Worm (Caenorhabditis elegans): ENCODE results near the gene gipc-2.
A peak's percentile ranks its signal among the peaks of the same experiment; 100 is the strongest.

The gipc-2 gene

DNA sequence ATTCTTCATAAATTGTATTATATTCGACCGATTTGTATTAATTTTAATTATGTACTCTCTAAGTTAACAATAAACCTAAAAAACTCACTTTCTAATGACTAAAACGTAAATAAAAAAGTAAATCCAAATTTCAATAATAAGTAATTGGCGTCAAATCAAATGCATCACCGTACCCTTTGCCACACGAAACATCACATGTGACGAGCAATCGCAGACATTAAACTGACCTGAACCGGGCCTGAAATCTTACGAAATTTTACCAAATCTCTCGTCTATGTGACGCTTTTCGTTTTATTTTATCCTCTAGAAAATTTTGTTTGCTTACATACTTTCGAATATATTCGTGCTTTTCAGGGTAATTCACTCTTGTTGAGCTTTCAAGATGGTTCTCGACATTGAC is 24.1 kb downstream of the gipc-2 start, which contains the start of the genes C47E12.2 and sars-1:
TSS of gene C47E12.2 (minus strand) at position 131 of the 400 bp plus-strand sequence.
TSS of gene sars-1 (plus strand) at position 355 of the 400 bp plus-strand sequence.
- TF ChIP-seq snpc-1.2 (GFP tag; IDR thresholded peaks at IDR 0.05): no peak
- TF ChIP-seq daf-12 (tag; optimal IDR thresholded peaks at IDR 0.05): no peak
- peak in 1 of 2 experiments; percentile 90 for TF ChIP-seq lsy-2 (tag; optimal IDR thresholded peaks at IDR 0.05)
- no peak for TF ChIP-seq dpl-1 (GFP tag; optimal IDR thresholded peaks at IDR 0.05)
- TF ChIP-seq zip-2 (tag; optimal IDR thresholded peaks at IDR 0.05): peak; percentile 86
- peak; percentile 44 for TF ChIP-seq mes-2 (tag; optimal IDR thresholded peaks at IDR 0.05; ENCODE audit: poor library complexity, severe bottlenecking)

DNA sequence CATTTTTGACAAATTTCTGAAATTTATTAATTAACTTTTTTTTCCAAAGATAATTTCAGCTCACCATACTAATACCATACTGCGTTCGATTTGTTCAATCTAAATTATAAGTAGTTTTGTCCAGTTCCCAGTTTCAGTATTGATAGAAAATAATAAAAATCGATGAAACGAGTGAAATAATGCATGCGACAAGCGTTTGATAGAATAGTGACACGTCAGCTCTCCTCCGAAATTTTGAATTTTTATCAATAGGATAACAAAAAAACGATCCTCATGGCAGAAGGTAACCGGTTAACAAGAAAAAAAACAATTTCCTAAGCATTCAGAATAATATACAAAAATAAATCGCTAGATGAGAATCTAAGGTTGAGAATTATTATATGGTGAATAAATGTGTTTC is 25.7 kb downstream of the gipc-2 start, which contains the start of gene C47E12.3:
TSS of gene C47E12.3 (minus strand) at position 101 of the 400 bp plus-strand sequence.
- TF ChIP-seq ces-1 (GFP tag; optimal IDR thresholded peaks at IDR 0.05): no peak

DNA sequence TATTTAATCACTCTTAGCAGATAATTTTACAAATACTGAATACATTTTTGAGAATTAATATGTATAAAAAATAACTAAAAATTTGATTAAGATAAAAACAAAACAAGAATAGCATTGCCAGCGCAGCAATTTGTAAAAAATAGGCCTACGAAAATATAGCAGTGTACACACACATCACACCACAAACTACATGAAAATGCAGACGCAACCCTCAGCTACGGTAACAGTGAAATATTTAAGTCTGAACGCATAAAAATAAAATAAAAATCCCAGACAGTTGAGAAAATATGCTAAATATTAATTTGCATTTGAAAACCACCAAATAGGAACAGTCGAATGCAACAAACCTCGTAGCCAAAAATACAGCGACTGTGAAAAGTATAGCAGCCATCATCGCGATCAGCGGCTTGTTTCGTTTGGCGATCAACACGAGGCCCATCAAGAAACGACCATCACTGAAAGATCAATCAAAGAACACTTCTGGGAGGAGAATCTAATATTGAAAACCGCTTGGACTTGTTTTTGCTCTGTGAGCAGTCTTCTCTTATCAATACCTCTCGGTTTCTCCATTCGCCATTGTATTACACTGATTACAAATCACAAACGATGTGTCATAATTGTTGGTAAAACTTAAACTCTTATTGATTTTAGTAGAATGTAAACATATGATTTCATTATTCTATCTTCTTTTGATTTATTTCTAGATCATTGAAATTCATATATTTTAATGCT is 28.8 kb downstream of the gipc-2 start, which contains the start of gene pyp-1:
TSS of gene pyp-1 (minus strand) at position 439 of the 732 bp plus-strand sequence.
- TF ChIP-seq unc-130 (GFP tag; optimal IDR thresholded peaks at IDR 0.05) (peak; percentile 9), nhr-11 (tag; optimal IDR thresholded peaks at IDR 0.05) (peak; percentile 30), dpl-1 (GFP tag; optimal IDR thresholded peaks at IDR 0.05) (peak; percentile 5), snpc-1.2 (GFP tag; IDR thresholded peaks at IDR 0.05) (0 out of 2 replicates have a peak, but pooled peaks have one; percentile 37), lin-38 (GFP tag; IDR thresholded peaks at IDR 0.05) (peak; percentile 42), daf-16 (GFP tag; optimal IDR thresholded peaks at IDR 0.05) (peak in 1 of 2 experiments; percentile 68), daf-16 (tag; optimal IDR thresholded peaks at IDR 0.05) (peak; percentile 92), ZK337.2 (GFP tag; IDR thresholded peaks at IDR 0.05) (no peak), mes-2 (tag; optimal IDR thresholded peaks at IDR 0.05; ENCODE audit: poor library complexity, severe bottlenecking) (peak; percentile 40), sdz-12 (GFP tag; optimal IDR thresholded peaks at IDR 0.05) (no peak), mdt-29 (GFP tag; IDR thresholded peaks at IDR 0.05) (0 out of 2 replicates have a peak, but pooled peaks have one; percentile 12), lsy-2 (tag; optimal IDR thresholded peaks at IDR 0.05) (peak in 1 of 2 experiments; percentile 57), Y48G9A.11 (GFP tag; IDR thresholded peaks at IDR 0.05) (0 out of 2 replicates have a peak, but pooled peaks have one; percentile 20), hlh-30 (tag; optimal IDR thresholded peaks at IDR 0.05; ENCODE audit: insufficient read depth) (peak; percentile 30), hlh-11 (tag; optimal IDR thresholded peaks at IDR 0.05) (peak; percentile 67), mdl-1 (tag; optimal IDR thresholded peaks at IDR 0.05) (peak in 1 of 2 experiments; percentile 32), pha-4 (GFP tag; IDR thresholded peaks at IDR 0.05) (no peak), pha-4 (tag; optimal IDR thresholded peaks at IDR 0.05) (peak; percentile 48), pqm-1 (tag; optimal IDR thresholded peaks at IDR 0.05) (peak; percentile 6), hif-1 (tag; optimal IDR thresholded peaks at IDR 0.05) (peak in 1 of 2 experiments; percentile 13), nhr-28 (tag; optimal IDR thresholded peaks at IDR 0.05) (peak; percentile 67), nhr-41 (GFP tag; IDR thresholded peaks at IDR 0.05) (no peak), vab-7 (GFP tag; IDR thresholded peaks at IDR 0.05) (no peak), arid-1 (GFP tag; conservative IDR thresholded peaks at IDR 0.05) (0 out of 2 replicates have a peak, but pooled peaks have one; percentile 4), ceh-20 (GFP tag; IDR thresholded peaks at IDR 0.05) (no peak), mep-1 (tag; optimal IDR thresholded peaks at IDR 0.05) (peak; percentile 9), dmd-8 (GFP tag; IDR thresholded peaks at IDR 0.05) (no peak), dve-1 (tag; optimal IDR thresholded peaks at IDR 0.05; ENCODE audit: insufficient read depth) (peak; percentile 74)

DNA sequence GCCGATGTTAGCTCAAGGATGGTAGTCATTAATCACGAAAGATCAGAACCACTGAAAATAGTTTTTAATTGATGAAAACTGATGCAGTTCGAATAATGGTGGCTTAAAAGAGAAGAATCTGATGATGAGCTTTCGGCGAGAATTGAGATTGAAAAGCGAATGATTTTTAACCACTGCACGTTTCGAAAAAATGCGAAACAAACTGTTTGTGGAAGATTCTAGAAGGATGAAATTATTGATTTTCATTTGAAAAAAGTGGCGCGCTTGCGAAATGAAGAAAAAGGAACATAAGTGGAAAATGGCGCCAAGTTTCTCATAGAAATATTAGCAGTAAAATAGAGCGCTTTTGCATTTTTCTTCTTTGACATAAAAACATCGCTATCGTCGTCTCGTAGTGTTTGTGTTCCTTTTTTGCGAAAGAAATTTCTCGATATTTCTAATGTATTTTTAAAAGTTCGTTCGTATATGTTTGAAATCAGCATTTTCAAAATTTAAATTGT is 32.5 kb downstream of the gipc-2 start, which contains the start of gene uba-1:
TSS of gene uba-1 (minus strand) at position 51 of the 500 bp plus-strand sequence.
- no peak for TF ChIP-seq nhr-111 (GFP tag; optimal IDR thresholded peaks at IDR 0.05)
- peak; percentile 73; the same call in 1 of the 2 replicates for TF ChIP-seq daf-19 (GFP tag; conservative IDR thresholded peaks at IDR 0.05)
- no peak for TF ChIP-seq skn-1 (tag; optimal IDR thresholded peaks at IDR 0.05)
- peak; percentile 87 for TF ChIP-seq dve-1 (tag; optimal IDR thresholded peaks at IDR 0.05; ENCODE audit: insufficient read depth)
- peak; percentile 13 for TF ChIP-seq spr-1 (tag; optimal IDR thresholded peaks at IDR 0.05)
- TF ChIP-seq ctbp-1 (GFP tag; IDR thresholded peaks at IDR 0.05): 0 out of 2 replicates have a peak, but pooled peaks have one; percentile 14
- TF ChIP-seq madf-5 (GFP tag; IDR thresholded peaks at IDR 0.05): 0 out of 4 replicates have a peak, but pooled peaks of 1 of the 2 experiments have one; percentile 27
- TF ChIP-seq aha-1 (tag): no peak
- peak; percentile 51 for TF ChIP-seq unc-130 (GFP tag; optimal IDR thresholded peaks at IDR 0.05)
- peak; percentile 78 for TF ChIP-seq T20F7.1 (GFP tag; optimal IDR thresholded peaks at IDR 0.05)
- TF ChIP-seq mep-1 (tag; optimal IDR thresholded peaks at IDR 0.05): peak; percentile 80
- TF ChIP-seq aly-2 (tag; optimal IDR thresholded peaks at IDR 0.05): no peak
- TF ChIP-seq mxl-3 (GFP tag; optimal IDR thresholded peaks at IDR 0.05): no peak
- no peak for TF ChIP-seq dmd-8 (GFP tag; IDR thresholded peaks at IDR 0.05)
- TF ChIP-seq zfp-2 (tag; optimal IDR thresholded peaks at IDR 0.05): no peak
- peak; percentile 19 for TF ChIP-seq nhr-77 (tag; optimal IDR thresholded peaks at IDR 0.05)

Data from whole organism, L4 larva.